Worm (Caenorhabditis elegans): ENCODE data around the gene tni-4.

- TF ChIP-seq ceh-18 (tag; optimal IDR thresholded peaks at IDR 0.05) (no peak), syd-9 (tag; optimal IDR thresholded peaks at IDR 0.05) (no peak), pqm-1 (tag; optimal IDR thresholded peaks at IDR 0.05) (no peak), ceh-24 (tag; optimal IDR thresholded peaks at IDR 0.05) (no peak), T23F11.4 (GFP tag; optimal IDR thresholded peaks at IDR 0.05) (no peak), ceh-48 (tag; optimal IDR thresholded peaks at IDR 0.05) (no peak), hlh-8 (tag; optimal IDR thresholded peaks at IDR 0.05) (no peak), ceh-9 (tag; optimal IDR thresholded peaks at IDR 0.05) (no peak), ama-1 (optimal IDR thresholded peaks at IDR 0.05) (no peak)
Measured at ce11 chrIV:5157226-5157625, 47.2 kb upstream of the tni-4 start, which contains the start of gene C24D10.49.
